Worm (Caenorhabditis elegans): ENCODE data around the gene bath-45.

ce11 chrII:13129602-13130001 lies 6.8 kb downstream of the bath-45 start, which contains the start of gene F29C12.6:
- TF ChIP-seq ztf-23 (GFP tag; IDR thresholded peaks at IDR 0.05) (no peak), T22C8.4 (GFP tag; IDR thresholded peaks at IDR 0.05) (no peak), ztf-29 (GFP tag; IDR thresholded peaks at IDR 0.05) (no peak), klf-2 (GFP tag; conservative IDR thresholded peaks at IDR 0.05) (no peak), flt-1 (GFP tag; IDR thresholded peaks at IDR 0.05) (no peak), med-1 (GFP tag; optimal IDR thresholded peaks at IDR 0.05; ENCODE audit: insufficient read depth) (no peak), ref-1 (GFP tag; conservative IDR thresholded peaks at IDR 0.05) (no peak)
